Worm (Caenorhabditis elegans): ENCODE results near the gene C09E7.8.

- TF ChIP-seq pax-3 (tag; optimal IDR thresholded peaks at IDR 0.05) (no peak), lir-3 (tag; optimal IDR thresholded peaks at IDR 0.05; ENCODE audit: poor library complexity) (no peak), nhr-76 (tag; optimal IDR thresholded peaks at IDR 0.05) (no peak), fkh-10 (GFP tag; optimal IDR thresholded peaks at IDR 0.05) (no peak), aha-1 (tag; optimal IDR thresholded peaks at IDR 0.05) (no peak), vab-15 (tag; optimal IDR thresholded peaks at IDR 0.05) (no peak), dpl-1 (GFP tag; optimal IDR thresholded peaks at IDR 0.05) (no peak), ama-1 (optimal IDR thresholded peaks at IDR 0.05) (no peak), zag-1 (tag; optimal IDR thresholded peaks at IDR 0.05) (no peak), elt-3 (tag; optimal IDR thresholded peaks at IDR 0.05) (no peak), mdl-1 (tag; optimal IDR thresholded peaks at IDR 0.05) (no peak), hlh-4 (tag; optimal IDR thresholded peaks at IDR 0.05) (no peak), nhr-77 (tag; optimal IDR thresholded peaks at IDR 0.05) (no peak), lin-39 (tag; optimal IDR thresholded peaks at IDR 0.05) (no peak)
These were observed 44.8 kb upstream of the C09E7.8 start for ce11 chrIII:6603185-6603584.

Data from whole organism, L1 larva.